Fruit fly (Drosophila melanogaster): ENCODE data around the gene 5-HT2A.
A peak's percentile ranks its signal among the peaks of the same experiment; 100 is the strongest.

Gene 5-HT2A

dm6 chr3R:4658991-4659933 is 46.6 kb downstream of the 5-HT2A start, which contains the start of gene smash (continued):
- peak; percentile 3 for TF ChIP-seq ab (GFP tag; optimal IDR thresholded peaks at IDR 0.05)
- TF ChIP-seq ind (GFP tag; optimal IDR thresholded peaks at IDR 0.05) = no peak
- TF ChIP-seq CG3995 (GFP tag; optimal IDR thresholded peaks at IDR 0.05) = peak; percentile 32
- peak; percentile 62 for TF ChIP-seq CHES-1-like (GFP tag; optimal IDR thresholded peaks at IDR 0.05)
- no peak for TF ChIP-seq H2.0 (GFP tag; IDR thresholded peaks at IDR 0.05)
- no peak for TF ChIP-seq CG10543 (GFP tag; optimal IDR thresholded peaks at IDR 0.05)
- TF ChIP-seq prd (optimal IDR thresholded peaks at IDR 0.05) = no peak
- peak; percentile 31; the same call in 1 of the 3 replicates for TF ChIP-seq prd (GFP tag; IDR thresholded peaks at IDR 0.05)
- TF ChIP-seq ken (GFP tag; IDR thresholded peaks at IDR 0.05) = 0 out of 3 replicates have a peak, but pooled peaks have one; percentile 44
- TF ChIP-seq Antp (GFP tag; optimal IDR thresholded peaks at IDR 0.05) = peak; percentile 27
- TF ChIP-seq stwl (tag; optimal IDR thresholded peaks at IDR 0.05) = peak; percentile 71
- no peak for TF ChIP-seq cas (GFP tag; IDR thresholded peaks at IDR 0.05)
- TF ChIP-seq CG17912 (GFP tag; optimal IDR thresholded peaks at IDR 0.05) = peak; percentile 25
- TF ChIP-seq CG11085 (GFP tag; IDR thresholded peaks at IDR 0.05) = peak; percentile 40; the same call in 1 of the 2 replicates
- peak; percentile 26 for TF ChIP-seq twi (tag; optimal IDR thresholded peaks at IDR 0.05)
- no peak for TF ChIP-seq Tbp (GFP tag; optimal IDR thresholded peaks at IDR 0.05)
- TF ChIP-seq sens (GFP tag) = peak; percentile 82
- no peak for TF ChIP-seq jigr1 (GFP tag; IDR thresholded peaks at IDR 0.05)
- no peak for TF ChIP-seq CG4328 (GFP tag; optimal IDR thresholded peaks at IDR 0.05)
- peak; percentile 67 for TF ChIP-seq ftz-f1 (GFP tag; optimal IDR thresholded peaks at IDR 0.05)
- TF ChIP-seq crol (GFP tag; IDR thresholded peaks at IDR 0.05) = peak; percentile 82
- TF ChIP-seq vfl (GFP tag; optimal IDR thresholded peaks at IDR 0.05) = peak; percentile 68
- no peak for TF ChIP-seq CG7357 (GFP tag; IDR thresholded peaks at IDR 0.05)
- TF ChIP-seq fd64A (GFP tag; optimal IDR thresholded peaks at IDR 0.05) = no peak
- no peak for TF ChIP-seq Elba2 (GFP tag; optimal IDR thresholded peaks at IDR 0.05)
- TF ChIP-seq en (GFP tag; optimal IDR thresholded peaks at IDR 0.05) = no peak
- TF ChIP-seq onecut (GFP tag; IDR thresholded peaks at IDR 0.05) = peak; percentile 7
- peak; percentile 73 for TF ChIP-seq nom (GFP tag; optimal IDR thresholded peaks at IDR 0.05)
- TF ChIP-seq CG10274 (GFP tag; optimal IDR thresholded peaks at IDR 0.05) = peak; percentile 6
- no peak for TF ChIP-seq Vsx1 (GFP tag; optimal IDR thresholded peaks at IDR 0.05)
- peak; percentile 62; the same call in 1 of the 2 replicates for TF ChIP-seq seq (GFP tag; IDR thresholded peaks at IDR 0.05)
- TF ChIP-seq CG32532 (GFP tag; IDR thresholded peaks at IDR 0.05) = peak; percentile 58
- TF ChIP-seq phol (tag; optimal IDR thresholded peaks at IDR 0.05) = peak; percentile 38
- no peak for TF ChIP-seq trh (GFP tag; optimal IDR thresholded peaks at IDR 0.05)
- TF ChIP-seq rib (GFP tag; IDR thresholded peaks at IDR 0.05) = peak; percentile 59; the same call in 1 of the 2 replicates
- TF ChIP-seq Chrac-16 (GFP tag; optimal IDR thresholded peaks at IDR 0.05) = no peak
- TF ChIP-seq CG34376 (GFP tag; optimal IDR thresholded peaks at IDR 0.05) = peak; percentile 51
- TF ChIP-seq bab2 (GFP tag; optimal IDR thresholded peaks at IDR 0.05) = no peak
- TF ChIP-seq Dad (GFP tag; optimal IDR thresholded peaks at IDR 0.05) = peak; percentile 24
- no peak for TF ChIP-seq gem (tag; optimal IDR thresholded peaks at IDR 0.05)
- peak; percentile 30 for TF ChIP-seq Nf-YC (tag; optimal IDR thresholded peaks at IDR 0.05)
- no peak for TF ChIP-seq Oli (tag; optimal IDR thresholded peaks at IDR 0.05)
- peak; percentile 80; the same call in 1 of the 3 replicates for TF ChIP-seq CG34422 (GFP tag; IDR thresholded peaks at IDR 0.05)
- peak; percentile 74; the same call in 2 of the 3 replicates for TF ChIP-seq gce (GFP tag; IDR thresholded peaks at IDR 0.05)
- peak; percentile 27 for TF ChIP-seq grau (tag; optimal IDR thresholded peaks at IDR 0.05)
- peak; percentile 78 for TF ChIP-seq Bgb (GFP tag; IDR thresholded peaks at IDR 0.05; ENCODE audit: partially characterized antibody)
- no peak for TF ChIP-seq eve (GFP tag; optimal IDR thresholded peaks at IDR 0.05)
- no peak for TF ChIP-seq al (GFP tag; IDR thresholded peaks at IDR 0.05)
- TF ChIP-seq her (GFP tag; optimal IDR thresholded peaks at IDR 0.05) = peak; percentile 65
- no peak for TF ChIP-seq CG30403 (GFP tag; optimal IDR thresholded peaks at IDR 0.05)
